Worm (Caenorhabditis elegans) whole organism, L1 larva: Measurements from ENCODE around the gene C01G10.5.

Experiments
- C04F5.9 ChIP-seq: sonication (generic microtip); optimal IDR thresholded peaks from 2 replicates; lab custom pipeline; 2016; ENCODE audit warnings: missing genetic modification characterization, missing compliant biosample characterization
- C16A3.4 ChIP-seq: fragments of 150-350 bp; optimal IDR thresholded peaks from 2 replicates; lab custom pipeline; 2014; ENCODE audit warnings: missing biosample characterization, missing genetic modification characterization
- C34B4.2 ChIP-seq: sonication (generic microtip); optimal IDR thresholded peaks from 2 replicates; lab custom pipeline; 2017; ENCODE audit warnings: mild to moderate bottlenecking, missing genetic modification characterization, missing compliant biosample characterization
- Y116A8C.19 ChIP-seq: sonication (generic microtip); optimal IDR thresholded peaks from 2 replicates; lab custom pipeline; 2016; ENCODE audit warnings: missing compliant biosample characterization, missing genetic modification characterization, borderline replicate concordance
- aha-1 ChIP-seq: fragments of 150-350 bp; optimal IDR thresholded peaks from 2 replicates; lab custom pipeline; 2014; ENCODE audit warnings: missing biosample characterization, missing genetic modification characterization
- alr-1 ChIP-seq: fragments of 200-800 bp; sonication (Bioruptor generic); optimal IDR thresholded peaks from 2 replicates; lab custom pipeline; 2018; ENCODE audit warnings: borderline replicate concordance, mild to moderate bottlenecking, missing genetic modification characterization, missing compliant biosample characterization
- aly-2 ChIP-seq: fragments of 150-350 bp; optimal IDR thresholded peaks from 2 replicates; lab custom pipeline; 2014; ENCODE audit warnings: missing biosample characterization, missing genetic modification characterization
- ama-1 ChIP-seq: fragments of 150-350 bp; optimal IDR thresholded peaks from 2 replicates; lab custom pipeline; 2014
- blmp-1 ChIP-seq: fragments of 150-350 bp; optimal IDR thresholded peaks from 2 replicates; lab custom pipeline; 2014; ENCODE audit warnings: missing biosample characterization, missing genetic modification characterization
- ceh-63 ChIP-seq: fragments of 200-800 bp; sonication (Bioruptor generic); optimal IDR thresholded peaks from 2 replicates; lab custom pipeline; 2018; ENCODE audit warnings: mild to moderate bottlenecking, missing genetic modification characterization, missing compliant biosample characterization
- ceh-82 ChIP-seq, 3 experiments: fragments of 150-350 bp in 1 of 3; sonication (generic microtip) in 2 of 3; optimal IDR thresholded peaks; 2 replicates each; lab custom pipeline; 2014 to 2017; ENCODE audit warnings: missing biosample characterization in 3 of 3, missing genetic modification characterization in 3 of 3
- ceh-90 ChIP-seq: sonication (generic microtip); optimal IDR thresholded peaks from 2 replicates; lab custom pipeline; 2016; ENCODE audit warnings: missing genetic modification characterization, missing compliant biosample characterization
- efl-1 ChIP-seq, 4 experiments: fragments of 150-350 bp; optimal IDR thresholded peaks in 3 of 4; peaks in 1 of 4; 1 replicate in 1 of 4; 2 replicates in 3 of 4; lab custom pipeline; 2014; ENCODE audit warnings: missing biosample characterization in 2 of 4, missing genetic modification characterization in 2 of 4, missing genetic modification reagents in 2 of 4
- elt-2 ChIP-seq: sonication (generic microtip); optimal IDR thresholded peaks from 2 replicates; lab custom pipeline; 2016; ENCODE audit warnings: missing genetic modification characterization, mild to moderate bottlenecking, inconsistent platforms, missing compliant biosample characterization, missing genetic modification reagents
- fkh-4 ChIP-seq: sonication (generic microtip); optimal IDR thresholded peaks from 2 replicates; lab custom pipeline; 2016; ENCODE audit warnings: missing compliant biosample characterization, missing genetic modification characterization, borderline replicate concordance
- fkh-8 ChIP-seq: sonication (generic microtip); optimal IDR thresholded peaks from 2 replicates; lab custom pipeline; 2016; ENCODE audit warnings: mild to moderate bottlenecking, missing genetic modification characterization, missing compliant biosample characterization
- fos-1 ChIP-seq: fragments of 150-350 bp; optimal IDR thresholded peaks from 2 replicates; lab custom pipeline; 2014; ENCODE audit warnings: missing biosample characterization, missing genetic modification characterization
- hlh-17 ChIP-seq: fragments of 200-800 bp; sonication (Bioruptor generic); optimal IDR thresholded peaks from 2 replicates; lab custom pipeline; 2018; ENCODE audit warnings: missing genetic modification characterization, mild to moderate bottlenecking, missing compliant biosample characterization, moderate library complexity, borderline replicate concordance
- hlh-4 ChIP-seq: sonication (generic microtip); optimal IDR thresholded peaks from 2 replicates; lab custom pipeline; 2016; ENCODE audit warnings: mild to moderate bottlenecking, missing genetic modification characterization, missing compliant biosample characterization
- hpl-2 ChIP-seq: fragments of 150-350 bp; optimal IDR thresholded peaks from 2 replicates; lab custom pipeline; 2014; ENCODE audit warnings: missing biosample characterization, missing genetic modification reagents, missing genetic modification characterization
- irx-1 ChIP-seq: sonication (generic microtip); optimal IDR thresholded peaks from 2 replicates; lab custom pipeline; 2016; ENCODE audit warnings: missing genetic modification characterization, missing compliant biosample characterization
- isw-1 ChIP-seq: fragments of 200-800 bp; sonication (Bioruptor generic); IDR thresholded peaks from 2 replicates; pipeline ENCODE4 v1.3.6; 2022; ENCODE audit warnings: missing genetic modification characterization, missing compliant biosample characterization
- lin-13 ChIP-seq: fragments of 150-350 bp; optimal IDR thresholded peaks from 2 replicates; lab custom pipeline; 2014; ENCODE audit warnings: missing biosample characterization, missing genetic modification reagents, missing genetic modification characterization
- lin-14 ChIP-seq: fragments of 200-800 bp; sonication (Bioruptor generic); optimal IDR thresholded peaks from 2 replicates; lab custom pipeline; 2018; ENCODE audit warnings: mild to moderate bottlenecking, missing genetic modification characterization, moderate library complexity, missing compliant biosample characterization
- lin-15B ChIP-seq: fragments of 150-350 bp; sonication (generic microtip); optimal IDR thresholded peaks from 3 replicates; lab custom pipeline; 2014; ENCODE audit warnings: missing biosample characterization, missing genetic modification characterization
- lin-35 ChIP-seq, 2 experiments: fragments of 150-350 bp; optimal IDR thresholded peaks; 2 replicates each; lab custom pipeline; 2014; ENCODE audit warnings: missing biosample characterization in 2 of 2, missing genetic modification characterization in 2 of 2, missing genetic modification reagents in 2 of 2
- lin-39 ChIP-seq: fragments of 150-350 bp; optimal IDR thresholded peaks from 2 replicates; lab custom pipeline; 2014; ENCODE audit warnings: missing biosample characterization, missing genetic modification reagents, missing genetic modification characterization
- lsy-2 ChIP-seq, 2 experiments: fragments of 150-350 bp; optimal IDR thresholded peaks; 2 replicates each; lab custom pipeline; 2014; ENCODE audit warnings: missing biosample characterization in 2 of 2, missing genetic modification characterization in 2 of 2
- mdl-1 ChIP-seq, 2 experiments: fragments of 150-350 bp; optimal IDR thresholded peaks; 2 replicates each; lab custom pipeline; 2014 to 2017; ENCODE audit warnings: missing biosample characterization in 2 of 2, missing genetic modification characterization in 2 of 2, inconsistent platforms in 1 of 2
- mef-2 ChIP-seq: fragments of 150-350 bp; optimal IDR thresholded peaks from 2 replicates; lab custom pipeline; 2014; ENCODE audit warnings: missing biosample characterization, missing genetic modification characterization
- mep-1 ChIP-seq: fragments of 150-350 bp; optimal IDR thresholded peaks from 2 replicates; lab custom pipeline; 2014; ENCODE audit warnings: missing biosample characterization, missing genetic modification characterization
- nhr-11 ChIP-seq: fragments of 150-350 bp; optimal IDR thresholded peaks from 2 replicates; lab custom pipeline; 2014; ENCODE audit warnings: missing biosample characterization, missing genetic modification characterization
- nhr-12 ChIP-seq: sonication (generic microtip); optimal IDR thresholded peaks from 2 replicates; lab custom pipeline; 2017; ENCODE audit warnings: missing biosample characterization, missing genetic modification characterization
- nhr-19 ChIP-seq: fragments of 200-800 bp; sonication (Bioruptor generic); conservative IDR thresholded peaks from 2 replicates; pipeline ENCODE4 v1.3.6; 2022; ENCODE audit warnings: missing genetic modification characterization, missing compliant biosample characterization
- nhr-20 ChIP-seq: sonication (generic microtip); optimal IDR thresholded peaks from 2 replicates; lab custom pipeline; 2016; ENCODE audit warnings: mild to moderate bottlenecking, missing genetic modification characterization, missing compliant biosample characterization
- nhr-237 ChIP-seq: fragments of 150-350 bp; optimal IDR thresholded peaks from 2 replicates; lab custom pipeline; 2014; ENCODE audit warnings: missing biosample characterization, missing genetic modification characterization
- nhr-71 ChIP-seq: sonication (generic microtip); optimal IDR thresholded peaks from 2 replicates; lab custom pipeline; 2016; ENCODE audit warnings: mild to moderate bottlenecking, missing genetic modification characterization, moderate library complexity, missing compliant biosample characterization
- nhr-76 ChIP-seq: sonication (generic microtip); optimal IDR thresholded peaks from 2 replicates; lab custom pipeline; 2017; ENCODE audit warnings: missing biosample characterization, missing genetic modification characterization
- nhr-84 ChIP-seq: sonication (generic microtip); optimal IDR thresholded peaks from 2 replicates; lab custom pipeline; 2017; ENCODE audit warnings: missing biosample characterization, missing genetic modification characterization
- nhr-90 ChIP-seq: sonication (generic microtip); optimal IDR thresholded peaks from 2 replicates; lab custom pipeline; 2016; ENCODE audit warnings: mild to moderate bottlenecking, missing genetic modification characterization, missing compliant biosample characterization; ENCODE audit not compliant: poor library complexity
- pag-3 ChIP-seq: sonication (generic microtip); optimal IDR thresholded peaks from 2 replicates; lab custom pipeline; 2017; ENCODE audit warnings: missing genetic modification characterization, mild to moderate bottlenecking, missing compliant biosample characterization, antibody characterized with exemption, borderline replicate concordance; ENCODE audit not compliant: insufficient read depth
- pax-3 ChIP-seq: fragments of 200-800 bp; sonication (Bioruptor generic); optimal IDR thresholded peaks from 2 replicates; lab custom pipeline; 2018; ENCODE audit warnings: mild to moderate bottlenecking, missing genetic modification characterization, moderate library complexity, missing compliant biosample characterization
- rnt-1 ChIP-seq: sonication (generic microtip); optimal IDR thresholded peaks from 2 replicates; lab custom pipeline; 2016; ENCODE audit warnings: mild to moderate bottlenecking, missing genetic modification characterization, moderate library complexity, missing compliant biosample characterization
- snpc-4 ChIP-seq: fragments of 150-350 bp; optimal IDR thresholded peaks from 2 replicates; lab custom pipeline; 2014; ENCODE audit warnings: missing biosample characterization, missing genetic modification characterization
- snu-23 ChIP-seq: sonication (generic microtip); optimal IDR thresholded peaks from 2 replicates; lab custom pipeline; 2016; ENCODE audit warnings: missing genetic modification characterization, missing compliant biosample characterization
- sox-4 ChIP-seq: sonication (generic microtip); optimal IDR thresholded peaks from 2 replicates; lab custom pipeline; 2016; ENCODE audit warnings: missing genetic modification characterization, missing compliant biosample characterization
- sptf-1 ChIP-seq: fragments of 150-350 bp; optimal IDR thresholded peaks from 2 replicates; lab custom pipeline; 2014; ENCODE audit warnings: missing biosample characterization, missing genetic modification characterization
- swsn-7 ChIP-seq: sonication (generic microtip); optimal IDR thresholded peaks from 2 replicates; lab custom pipeline; 2016; ENCODE audit warnings: missing genetic modification characterization, missing compliant biosample characterization
- unc-30 ChIP-seq: sonication (generic microtip); optimal IDR thresholded peaks from 2 replicates; lab custom pipeline; 2017; ENCODE audit warnings: missing biosample characterization, missing genetic modification characterization
- unc-86 ChIP-seq: sonication (generic microtip); optimal IDR thresholded peaks from 2 replicates; lab custom pipeline; 2016; ENCODE audit warnings: missing genetic modification characterization, missing compliant biosample characterization
- vab-15 ChIP-seq: sonication (generic microtip); optimal IDR thresholded peaks from 2 replicates; lab custom pipeline; 2017; ENCODE audit warnings: missing genotype, mild to moderate bottlenecking, missing genetic modification characterization, missing compliant biosample characterization
- xbp-1 ChIP-seq: sonication (generic microtip); optimal IDR thresholded peaks from 2 replicates; lab custom pipeline; 2016; ENCODE audit warnings: missing genetic modification characterization, missing compliant biosample characterization

Gene C01G10.5

ce11 chrV:15083659-15084058 is 5.7 kb downstream of the C01G10.5 start:
- TF ChIP-seq nhr-84 (tag; lab: Kevin White, UChicago) (no peak), efl-1 (optimal IDR thresholded peaks at IDR 0.05; lab: Kevin White, UChicago) (no peak), efl-1 (GFP tag; optimal IDR thresholded peaks at IDR 0.05 in 1 of 2; lab: Kevin White, UChicago) (peak in 1 of 2 experiments; percentile 81), nhr-71 (tag; lab: Kevin White, UChicago) (peak; percentile 44), pax-3 (tag; lab: Kevin White, UChicago) (peak; percentile 30), aly-2 (tag; lab: Kevin White, UChicago) (peak; percentile 84), hpl-2 (GFP tag; lab: Kevin White, UChicago) (no peak), nhr-19 (GFP tag; lab: Robert Waterston, UW) (peak; percentile 16; the same call in 1 of the 2 replicates), nhr-12 (tag; lab: Kevin White, UChicago) (no peak), xbp-1 (tag; lab: Kevin White, UChicago) (no peak), hlh-4 (tag; lab: Kevin White, UChicago) (no peak), ceh-63 (peak; percentile 48), elt-2 (tag; lab: Kevin White, UChicago) (no peak), lin-39 (tag; lab: Kevin White, UChicago) (no peak), lin-15B (tag; lab: Kevin White, UChicago) (no peak), nhr-237 (tag; lab: Kevin White, UChicago) (no peak), rnt-1 (peak; percentile 18), nhr-76 (tag; lab: Kevin White, UChicago) (no peak), fos-1 (no peak), ceh-90 (tag; lab: Kevin White, UChicago) (no peak), mdl-1 (tag; optimal IDR thresholded peaks at IDR 0.05; lab: Kevin White, UChicago) (no peak), C34B4.2 (tag; lab: Kevin White, UChicago) (no peak), vab-15 (tag; lab: Kevin White, UChicago) (no peak), nhr-20 (tag; lab: Kevin White, UChicago) (peak; percentile 6), fkh-4 (no peak), mef-2 (tag; lab: Kevin White, UChicago) (no peak), ceh-82 (tag; optimal IDR thresholded peaks at IDR 0.05; lab: Kevin White, UChicago) (no peak), lsy-2 (tag; optimal IDR thresholded peaks at IDR 0.05; lab: Kevin White, UChicago) (peak in 1 of 2 experiments; percentile 19), snu-23 (GFP tag; lab: Kevin White, UChicago) (peak; percentile 19), ama-1 (lab: Kevin White, UChicago) (peak; percentile 93)

- TF ChIP-seq isw-1 (GFP tag; lab: Robert Waterston, UW), result peak; percentile 46; the same call in 1 of the 2 replicates
- no peak for TF ChIP-seq nhr-11
- peak; percentile 83 for TF ChIP-seq swsn-7
- no peak for TF ChIP-seq hlh-17 (GFP tag; lab: Kevin White, UChicago)
- TF ChIP-seq C04F5.9, result peak; percentile 83
- TF ChIP-seq ama-1 (lab: Kevin White, UChicago), result no peak
- peak; percentile 67 for TF ChIP-seq elt-2 (tag; lab: Kevin White, UChicago)
- peak; percentile 70 for TF ChIP-seq Y116A8C.19 (tag; lab: Kevin White, UChicago)
- TF ChIP-seq unc-86 (tag; lab: Kevin White, UChicago), result peak; percentile 46
- TF ChIP-seq aha-1 (tag; lab: Kevin White, UChicago), result no peak
- TF ChIP-seq unc-30 (tag; lab: Kevin White, UChicago), result no peak
- TF ChIP-seq blmp-1 (tag; lab: Kevin White, UChicago), result peak; percentile 51
- peak; percentile 53 for TF ChIP-seq fkh-8 (tag; lab: Kevin White, UChicago)
- no peak for TF ChIP-seq pag-3 (tag; lab: Kevin White, UChicago)
- peak; percentile 27 for TF ChIP-seq C16A3.4
- peak; percentile 69 for TF ChIP-seq lin-14 (GFP tag; lab: Kevin White, UChicago)
- TF ChIP-seq irx-1 (tag; lab: Kevin White, UChicago), result peak; percentile 93
- TF ChIP-seq snpc-4 (tag; lab: Kevin White, UChicago), result peak; percentile 50
- no peak for TF ChIP-seq mef-2 (tag; lab: Kevin White, UChicago)
- peak; percentile 21 to 46 for TF ChIP-seq lin-35 (GFP tag; optimal IDR thresholded peaks at IDR 0.05; lab: Kevin White, UChicago)
- peak; percentile 92 for TF ChIP-seq nhr-90 (tag; lab: Kevin White, UChicago)
- TF ChIP-seq lin-39 (tag; lab: Kevin White, UChicago), result no peak
- TF ChIP-seq sox-4 (tag; lab: Kevin White, UChicago), result peak; percentile 90
- no peak for TF ChIP-seq alr-1 (tag; lab: Kevin White, UChicago)
- peak; percentile 79 for TF ChIP-seq mep-1 (tag; lab: Kevin White, UChicago)
- no peak for TF ChIP-seq lin-13 (GFP tag; lab: Kevin White, UChicago)
- TF ChIP-seq nhr-19 (GFP tag; lab: Robert Waterston, UW), result peak; percentile 73
- TF ChIP-seq sptf-1 (tag; lab: Kevin White, UChicago), result no peak
Observed at ce11 chrV:15082291-15082690, 7.0 kb downstream of the C01G10.5 start, which contains the start of the genes C01G10.10 and C01G10.9. TSS of gene C01G10.10 (minus strand) at chrV:15082441. TSS of gene C01G10.9 (plus strand) at chrV:15082530.
